Worm (Caenorhabditis elegans) whole organism, L1 larva: ENCODE measurements around the gene col-156.

Experiments
- C04F5.9 ChIP-seq: sonication (generic microtip); optimal IDR thresholded peaks from 2 replicates; lab custom pipeline; 2016; ENCODE audit warnings: missing genetic modification characterization, missing compliant biosample characterization
- C16A3.4 ChIP-seq: fragments of 150-350 bp; optimal IDR thresholded peaks from 2 replicates; lab custom pipeline; 2014; ENCODE audit warnings: missing biosample characterization, missing genetic modification characterization
- C34B4.2 ChIP-seq: sonication (generic microtip); optimal IDR thresholded peaks from 2 replicates; lab custom pipeline; 2017; ENCODE audit warnings: mild to moderate bottlenecking, missing genetic modification characterization, missing compliant biosample characterization
- aha-1 ChIP-seq: fragments of 150-350 bp; optimal IDR thresholded peaks from 2 replicates; lab custom pipeline; 2014; ENCODE audit warnings: missing biosample characterization, missing genetic modification characterization
- alr-1 ChIP-seq: fragments of 200-800 bp; sonication (Bioruptor generic); optimal IDR thresholded peaks from 2 replicates; lab custom pipeline; 2018; ENCODE audit warnings: borderline replicate concordance, mild to moderate bottlenecking, missing genetic modification characterization, missing compliant biosample characterization
- blmp-1 ChIP-seq: fragments of 150-350 bp; optimal IDR thresholded peaks from 2 replicates; lab custom pipeline; 2014; ENCODE audit warnings: missing biosample characterization, missing genetic modification characterization
- ceh-8 ChIP-seq: fragments of 200-800 bp; sonication (Bioruptor generic); optimal IDR thresholded peaks from 2 replicates; lab custom pipeline; 2018; ENCODE audit warnings: mild to moderate bottlenecking, missing genetic modification characterization, moderate library complexity, missing compliant biosample characterization
- ceh-82 ChIP-seq, 3 experiments: fragments of 150-350 bp in 1 of 3; sonication (generic microtip) in 2 of 3; optimal IDR thresholded peaks; 2 replicates each; lab custom pipeline; 2014 to 2017; ENCODE audit warnings: missing biosample characterization in 3 of 3, missing genetic modification characterization in 3 of 3
- ceh-90 ChIP-seq: sonication (generic microtip); optimal IDR thresholded peaks from 2 replicates; lab custom pipeline; 2016; ENCODE audit warnings: missing genetic modification characterization, missing compliant biosample characterization
- ces-1 ChIP-seq: fragments of 150-350 bp; optimal IDR thresholded peaks from 2 replicates; lab custom pipeline; 2014; ENCODE audit warnings: missing biosample characterization, missing genetic modification reagents, missing genetic modification characterization
- dpl-1 ChIP-seq, 3 experiments: fragments of 150-350 bp in 2 of 3; sonication (generic microtip) in 1 of 3; optimal IDR thresholded peaks; 2 replicates each; lab custom pipeline; 2014 to 2017; ENCODE audit warnings: missing biosample characterization in 3 of 3, missing genetic modification characterization in 3 of 3, missing genetic modification reagents in 3 of 3
- efl-3 ChIP-seq: fragments of 200-800 bp; sonication (Bioruptor generic); optimal IDR thresholded peaks from 2 replicates; lab custom pipeline; 2018; ENCODE audit warnings: mild to moderate bottlenecking, missing genetic modification characterization, missing compliant biosample characterization
- egl-13 ChIP-seq: sonication (generic microtip); optimal IDR thresholded peaks from 2 replicates; lab custom pipeline; 2016; ENCODE audit warnings: missing genotype, missing genetic modification reagents, missing genetic modification characterization, missing compliant biosample characterization
- elt-2 ChIP-seq: sonication (generic microtip); optimal IDR thresholded peaks from 2 replicates; lab custom pipeline; 2016; ENCODE audit warnings: missing genetic modification characterization, mild to moderate bottlenecking, inconsistent platforms, missing compliant biosample characterization, missing genetic modification reagents
- fkh-4 ChIP-seq: sonication (generic microtip); optimal IDR thresholded peaks from 2 replicates; lab custom pipeline; 2016; ENCODE audit warnings: missing compliant biosample characterization, missing genetic modification characterization, borderline replicate concordance
- grh-1 ChIP-seq: fragments of 200-800 bp; sonication (Bioruptor generic); IDR thresholded peaks from 2 replicates; pipeline ENCODE4 v1.3.6; 2022; ENCODE audit warnings: missing genetic modification reagents, missing genetic modification characterization, missing compliant biosample characterization
- hlh-17 ChIP-seq: fragments of 200-800 bp; sonication (Bioruptor generic); optimal IDR thresholded peaks from 2 replicates; lab custom pipeline; 2018; ENCODE audit warnings: missing genetic modification characterization, mild to moderate bottlenecking, missing compliant biosample characterization, moderate library complexity, borderline replicate concordance
- isw-1 ChIP-seq: fragments of 200-800 bp; sonication (Bioruptor generic); IDR thresholded peaks from 2 replicates; pipeline ENCODE4 v1.3.6; 2022; ENCODE audit warnings: missing genetic modification characterization, missing compliant biosample characterization
- jun-1 ChIP-seq: fragments of 150-350 bp; optimal IDR thresholded peaks from 2 replicates; lab custom pipeline; 2014; ENCODE audit warnings: missing biosample characterization, missing genetic modification reagents, missing genetic modification characterization
- lin-13 ChIP-seq: fragments of 150-350 bp; optimal IDR thresholded peaks from 2 replicates; lab custom pipeline; 2014; ENCODE audit warnings: missing biosample characterization, missing genetic modification reagents, missing genetic modification characterization
- lin-35 ChIP-seq, 2 experiments: fragments of 150-350 bp; optimal IDR thresholded peaks; 2 replicates each; lab custom pipeline; 2014; ENCODE audit warnings: missing biosample characterization in 2 of 2, missing genetic modification characterization in 2 of 2, missing genetic modification reagents in 2 of 2
- lsy-2 ChIP-seq, 2 experiments: fragments of 150-350 bp; optimal IDR thresholded peaks; 2 replicates each; lab custom pipeline; 2014; ENCODE audit warnings: missing biosample characterization in 2 of 2, missing genetic modification characterization in 2 of 2
- mdl-1 ChIP-seq, 2 experiments: fragments of 150-350 bp; optimal IDR thresholded peaks; 2 replicates each; lab custom pipeline; 2014 to 2017; ENCODE audit warnings: missing biosample characterization in 2 of 2, missing genetic modification characterization in 2 of 2, inconsistent platforms in 1 of 2
- mef-2 ChIP-seq: fragments of 150-350 bp; optimal IDR thresholded peaks from 2 replicates; lab custom pipeline; 2014; ENCODE audit warnings: missing biosample characterization, missing genetic modification characterization
- mep-1 ChIP-seq: fragments of 150-350 bp; optimal IDR thresholded peaks from 2 replicates; lab custom pipeline; 2014; ENCODE audit warnings: missing biosample characterization, missing genetic modification characterization
- nhr-19 ChIP-seq: fragments of 200-800 bp; sonication (Bioruptor generic); conservative IDR thresholded peaks from 2 replicates; pipeline ENCODE4 v1.3.6; 2022; ENCODE audit warnings: missing genetic modification characterization, missing compliant biosample characterization
- nhr-20 ChIP-seq: sonication (generic microtip); optimal IDR thresholded peaks from 2 replicates; lab custom pipeline; 2016; ENCODE audit warnings: mild to moderate bottlenecking, missing genetic modification characterization, missing compliant biosample characterization
- nhr-47 ChIP-seq: sonication (generic microtip); optimal IDR thresholded peaks from 2 replicates; lab custom pipeline; 2016; ENCODE audit warnings: mild to moderate bottlenecking, missing genetic modification characterization, moderate library complexity, missing compliant biosample characterization
- nhr-71 ChIP-seq: sonication (generic microtip); optimal IDR thresholded peaks from 2 replicates; lab custom pipeline; 2016; ENCODE audit warnings: mild to moderate bottlenecking, missing genetic modification characterization, moderate library complexity, missing compliant biosample characterization
- nhr-77 ChIP-seq: fragments of 150-350 bp; optimal IDR thresholded peaks from 2 replicates; lab custom pipeline; 2014; ENCODE audit warnings: missing biosample characterization, missing genetic modification characterization
- pqm-1 ChIP-seq: sonication (generic microtip); optimal IDR thresholded peaks from 3 replicates; lab custom pipeline; 2017; ENCODE audit warnings: missing biosample characterization, missing genetic modification characterization
- snpc-4 ChIP-seq: fragments of 150-350 bp; optimal IDR thresholded peaks from 2 replicates; lab custom pipeline; 2014; ENCODE audit warnings: missing biosample characterization, missing genetic modification characterization
- snu-23 ChIP-seq: sonication (generic microtip); optimal IDR thresholded peaks from 2 replicates; lab custom pipeline; 2016; ENCODE audit warnings: missing genetic modification characterization, missing compliant biosample characterization
- sptf-1 ChIP-seq: fragments of 150-350 bp; optimal IDR thresholded peaks from 2 replicates; lab custom pipeline; 2014; ENCODE audit warnings: missing biosample characterization, missing genetic modification characterization
- sup-37 ChIP-seq: fragments of 200-800 bp; sonication (Bioruptor generic); optimal IDR thresholded peaks from 2 replicates; lab custom pipeline; 2018; ENCODE audit warnings: mild to moderate bottlenecking, missing genetic modification characterization, missing compliant biosample characterization
- tlp-1 ChIP-seq: fragments of 150-350 bp; optimal IDR thresholded peaks from 2 replicates; lab custom pipeline; 2014; ENCODE audit warnings: missing biosample characterization, missing genetic modification characterization
- unc-130 ChIP-seq: fragments of 150-350 bp; optimal IDR thresholded peaks from 2 replicates; lab custom pipeline; 2017; ENCODE audit warnings: missing biosample characterization, missing genetic modification characterization, inconsistent platforms
- unc-62 ChIP-seq: fragments of 150-350 bp; optimal IDR thresholded peaks from 2 replicates; lab custom pipeline; 2014; ENCODE audit warnings: missing biosample characterization, missing genetic modification reagents, missing genetic modification characterization
- vab-15 ChIP-seq: sonication (generic microtip); optimal IDR thresholded peaks from 2 replicates; lab custom pipeline; 2017; ENCODE audit warnings: missing genotype, mild to moderate bottlenecking, missing genetic modification characterization, missing compliant biosample characterization
- xbp-1 ChIP-seq: sonication (generic microtip); optimal IDR thresholded peaks from 2 replicates; lab custom pipeline; 2016; ENCODE audit warnings: missing genetic modification characterization, missing compliant biosample characterization
- zag-1 ChIP-seq: fragments of 150-350 bp; optimal IDR thresholded peaks from 2 replicates; lab custom pipeline; 2014; ENCODE audit warnings: missing biosample characterization, missing genetic modification characterization
- ztf-11 ChIP-seq, 2 experiments: sonication (generic microtip); optimal IDR thresholded peaks; 2 replicates each; lab custom pipeline; 2016 to 2017; ENCODE audit warnings: missing genetic modification characterization in 2 of 2, missing biosample characterization in 1 of 2, missing compliant biosample characterization in 1 of 2
- ztf-4 ChIP-seq: fragments of 150-350 bp; optimal IDR thresholded peaks from 2 replicates; lab custom pipeline; 2014; ENCODE audit warnings: missing biosample characterization, missing genetic modification characterization

The col-156 gene

ce11 chrV:11412125-11412524, 38.0 kb downstream of the col-156 start (continued):
- TF ChIP-seq blmp-1 (tag; lab: Kevin White, UChicago) (no peak), xbp-1 (tag; lab: Kevin White, UChicago) (peak; percentile 6), egl-13 (no peak), snpc-4 (tag; lab: Kevin White, UChicago) (peak; percentile 32), ztf-4 (no peak), C04F5.9 (no peak), mep-1 (tag; lab: Kevin White, UChicago) (peak; percentile 35), C34B4.2 (tag; lab: Kevin White, UChicago) (no peak), unc-130 (tag; lab: Kevin White, UChicago) (peak; percentile 41), ceh-90 (tag; lab: Kevin White, UChicago) (no peak), sup-37 (GFP tag; lab: Kevin White, UChicago) (peak; percentile 9), vab-15 (tag; lab: Kevin White, UChicago) (no peak), nhr-20 (tag; lab: Kevin White, UChicago) (peak; percentile 72), lsy-2 (tag; optimal IDR thresholded peaks at IDR 0.05; lab: Kevin White, UChicago) (no peak), ceh-82 (tag; optimal IDR thresholded peaks at IDR 0.05; lab: Kevin White, UChicago) (peak in 1 of 3 experiments; percentile 3), nhr-77 (tag; lab: Kevin White, UChicago) (peak; percentile 51), hlh-17 (GFP tag; lab: Kevin White, UChicago) (no peak), mdl-1 (tag; optimal IDR thresholded peaks at IDR 0.05; lab: Kevin White, UChicago) (peak in 1 of 2 experiments; percentile 59), snu-23 (GFP tag; lab: Kevin White, UChicago) (peak; percentile 74), C16A3.4 (peak; percentile 19), nhr-71 (tag; lab: Kevin White, UChicago) (peak; percentile 71)

DNA sequence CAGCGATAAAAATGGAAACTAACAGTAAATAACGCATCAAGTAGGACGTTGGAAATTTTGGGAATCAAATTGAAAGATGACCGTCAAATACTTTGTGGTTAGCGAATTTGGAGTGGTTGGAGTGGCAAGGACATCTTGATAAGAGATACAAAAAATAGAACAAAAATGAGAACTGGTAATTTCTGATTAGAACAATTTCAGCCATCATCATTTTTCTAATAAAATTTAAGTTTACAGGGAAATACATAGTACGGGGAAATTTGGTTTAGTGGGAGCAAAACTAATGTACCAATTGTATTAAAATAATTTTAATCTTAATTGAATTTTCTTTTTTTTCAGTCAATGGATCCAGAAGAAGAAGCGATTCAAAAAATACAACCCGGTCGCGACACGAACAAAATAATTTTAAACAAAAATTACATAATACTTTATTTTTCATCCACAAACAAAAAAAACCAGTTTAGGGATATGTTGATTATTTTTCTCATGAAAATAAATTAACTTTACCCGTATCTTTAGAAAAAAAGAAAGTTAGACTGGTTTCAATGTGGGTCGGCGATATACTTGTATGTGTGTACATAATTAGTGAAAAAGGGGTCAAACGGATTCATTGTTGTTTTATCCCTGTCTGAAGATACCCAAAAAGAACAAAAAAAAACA, 39.1 kb downstream of the col-156 start, which contains the start of the genes K03B8.8 and grl-3:
K03B8.8 (minus strand) TSS at position 101 of the 660 bp plus-strand sequence.
grl-3 (plus strand) TSS at position 610 of the 660 bp plus-strand sequence.
- no peak for TF ChIP-seq C04F5.9
- TF ChIP-seq C16A3.4 = no peak
- TF ChIP-seq efl-3 (GFP tag; lab: Kevin White, UChicago) = no peak
- TF ChIP-seq grh-1 (GFP tag; lab: Robert Waterston, UW) = no peak
- no peak for TF ChIP-seq ceh-90 (tag; lab: Kevin White, UChicago)
- TF ChIP-seq nhr-20 (tag; lab: Kevin White, UChicago) = no peak
- no peak for TF ChIP-seq unc-62
- TF ChIP-seq alr-1 (tag; lab: Kevin White, UChicago) = no peak
- TF ChIP-seq, all 84 proteins: peak for 0

ce11 chrV:11407251-11407650, 42.9 kb downstream of the col-156 start, which contains the start of gene K03B8.6:
Gene K03B8.6 (plus strand): TSS chrV:11407584.
- TF ChIP-seq xbp-1 (tag; lab: Kevin White, UChicago) (no peak), lin-13 (GFP tag; lab: Kevin White, UChicago) (no peak), jun-1 (tag; lab: Kevin White, UChicago) (no peak), nhr-71 (tag; lab: Kevin White, UChicago) (no peak), ceh-8 (no peak), C16A3.4 (no peak), ztf-11 (tag; optimal IDR thresholded peaks at IDR 0.05; lab: Kevin White, UChicago) (no peak)

ce11 chrV:11403702-11404101, 46.5 kb downstream of the col-156 start:
- peak; percentile 90 for TF ChIP-seq elt-2
- TF ChIP-seq pqm-1 (tag; lab: Kevin White, UChicago) = peak; percentile 52
- no peak for TF ChIP-seq nhr-20 (tag; lab: Kevin White, UChicago)
- TF ChIP-seq lin-35 (GFP tag; optimal IDR thresholded peaks at IDR 0.05; lab: Kevin White, UChicago) = peak in 1 of 2 experiments; percentile 20

- TF ChIP-seq snu-23 (GFP tag; lab: Kevin White, UChicago) (no peak), nhr-47 (tag; lab: Kevin White, UChicago) (no peak), pqm-1 (tag; lab: Kevin White, UChicago) (peak; percentile 74), mef-2 (tag; lab: Kevin White, UChicago) (no peak), sptf-1 (tag; lab: Kevin White, UChicago) (no peak), elt-2 (peak; percentile 92), aha-1 (tag; lab: Kevin White, UChicago) (no peak), vab-15 (tag; lab: Kevin White, UChicago) (no peak), isw-1 (GFP tag; lab: Robert Waterston, UW) (no peak), dpl-1 (GFP tag; optimal IDR thresholded peaks at IDR 0.05; lab: Kevin White, UChicago) (no peak), zag-1 (tag; lab: Kevin White, UChicago) (no peak), ces-1 (no peak), xbp-1 (tag; lab: Kevin White, UChicago) (no peak), nhr-19 (GFP tag; lab: Robert Waterston, UW) (no peak), tlp-1 (peak; percentile 82), fkh-4 (tag; lab: Kevin White, UChicago) (no peak)
These were observed 47.1 kb downstream of the col-156 start for ce11 chrV:11403059-11403458.
